Worm (Caenorhabditis elegans) whole organism, late embryonic: ENCODE data around the gene srd-28.
A peak's percentile ranks its signal among the peaks of the same experiment; 100 is the strongest.

Experiments used
- C08G9.2 ChIP-seq: sonication (generic microtip); optimal IDR thresholded peaks from 2 replicates; lab custom pipeline; 2016; ENCODE audit warnings: mild to moderate bottlenecking, missing genetic modification characterization, moderate library complexity, missing compliant biosample characterization
- K02D7.2 ChIP-seq: sonication (generic microtip); optimal IDR thresholded peaks from 2 replicates; lab custom pipeline; 2017; ENCODE audit warnings: mild to moderate bottlenecking, missing genetic modification characterization, missing compliant biosample characterization
- K09A11.1 ChIP-seq: sonication (generic microtip); optimal IDR thresholded peaks from 2 replicates; lab custom pipeline; 2017; ENCODE audit warnings: antibody characterized with exemption, mild to moderate bottlenecking, missing genetic modification characterization, missing compliant biosample characterization; ENCODE audit not compliant: insufficient read depth
- ahr-1 ChIP-seq: sonication (generic microtip); optimal IDR thresholded peaks from 2 replicates; lab custom pipeline; 2016; ENCODE audit warnings: missing genetic modification characterization, missing compliant biosample characterization
- ama-1 ChIP-seq: fragments of 150-350 bp; optimal IDR thresholded peaks from 2 replicates; lab custom pipeline; 2014
- ceh-14 ChIP-seq: sonication (generic microtip); optimal IDR thresholded peaks from 2 replicates; lab custom pipeline; 2016; ENCODE audit warnings: missing genotype, missing genetic modification characterization, missing compliant biosample characterization
- ceh-18 ChIP-seq: sonication (generic microtip); optimal IDR thresholded peaks from 2 replicates; lab custom pipeline; 2016; ENCODE audit warnings: missing genetic modification characterization, missing compliant biosample characterization
- ceh-2 ChIP-seq: sonication (generic microtip); optimal IDR thresholded peaks from 2 replicates; lab custom pipeline; 2016; ENCODE audit warnings: missing genotype, missing genetic modification characterization, missing compliant biosample characterization
- ceh-24 ChIP-seq: sonication (generic microtip); optimal IDR thresholded peaks from 2 replicates; lab custom pipeline; 2016; ENCODE audit warnings: mild to moderate bottlenecking, missing genetic modification characterization, missing compliant biosample characterization
- ceh-30 ChIP-seq: fragments of 150-350 bp; optimal IDR thresholded peaks from 2 replicates; lab custom pipeline; 2014; ENCODE audit warnings: missing biosample characterization, missing genetic modification characterization
- ceh-31 ChIP-seq: sonication (generic microtip); optimal IDR thresholded peaks from 2 replicates; lab custom pipeline; 2016; ENCODE audit warnings: missing genetic modification characterization, missing compliant biosample characterization
- ceh-45 ChIP-seq: fragments of 200-800 bp; sonication (Bioruptor generic); IDR thresholded peaks from 2 replicates; pipeline ENCODE4 v1.3.6; 2022; ENCODE audit warnings: missing genetic modification reagents, missing genetic modification characterization, missing compliant biosample characterization
- ceh-48 ChIP-seq: sonication (generic microtip); optimal IDR thresholded peaks from 2 replicates; lab custom pipeline; 2016; ENCODE audit warnings: missing genetic modification characterization, inconsistent platforms, missing compliant biosample characterization
- elt-2 ChIP-seq: sonication (generic microtip); optimal IDR thresholded peaks from 2 replicates; lab custom pipeline; 2016; ENCODE audit warnings: missing genetic modification reagents, missing genetic modification characterization, missing compliant biosample characterization
- eyg-1 ChIP-seq: sonication (generic microtip); optimal IDR thresholded peaks from 2 replicates; lab custom pipeline; 2016; ENCODE audit warnings: missing genotype, missing genetic modification characterization, missing compliant biosample characterization
- fkh-10 ChIP-seq: fragments of 150-350 bp; optimal IDR thresholded peaks from 2 replicates; lab custom pipeline; 2014; ENCODE audit warnings: missing biosample characterization, missing genetic modification reagents, missing genetic modification characterization
- fkh-6 ChIP-seq: sonication (generic microtip); optimal IDR thresholded peaks from 2 replicates; lab custom pipeline; 2016; ENCODE audit warnings: missing genetic modification characterization, missing compliant biosample characterization
- hlh-8 ChIP-seq: sonication (generic microtip); optimal IDR thresholded peaks from 2 replicates; lab custom pipeline; 2016; ENCODE audit warnings: missing genotype, missing genetic modification characterization, missing compliant biosample characterization
- lim-6 ChIP-seq: sonication (generic microtip); optimal IDR thresholded peaks from 2 replicates; lab custom pipeline; 2016; ENCODE audit warnings: missing genetic modification characterization, missing compliant biosample characterization
- lin-11 ChIP-seq: fragments of 200-800 bp; sonication (Bioruptor generic); optimal IDR thresholded peaks from 2 replicates; lab custom pipeline; 2018; ENCODE audit warnings: mild to moderate bottlenecking, missing genetic modification characterization, missing compliant biosample characterization
- madf-2 ChIP-seq: sonication (generic microtip); optimal IDR thresholded peaks from 2 replicates; lab custom pipeline; 2017; ENCODE audit warnings: missing genetic modification characterization, missing compliant biosample characterization
- nfya-1 ChIP-seq: sonication (generic microtip); optimal IDR thresholded peaks from 2 replicates; lab custom pipeline; 2017; ENCODE audit warnings: missing genetic modification characterization, mild to moderate bottlenecking, missing compliant biosample characterization, antibody characterized with exemption, moderate library complexity
- nhr-11 ChIP-seq: fragments of 150-350 bp; optimal IDR thresholded peaks from 2 replicates; lab custom pipeline; 2014; ENCODE audit warnings: missing biosample characterization, missing genetic modification characterization
- npax-4 ChIP-seq: sonication (generic microtip); optimal IDR thresholded peaks from 2 replicates; lab custom pipeline; 2016; ENCODE audit warnings: missing genetic modification characterization, missing compliant biosample characterization
- odd-2 ChIP-seq: sonication (generic microtip); optimal IDR thresholded peaks from 2 replicates; lab custom pipeline; 2017; ENCODE audit warnings: antibody characterized with exemption, mild to moderate bottlenecking, missing genetic modification characterization, missing compliant biosample characterization
- pag-3 ChIP-seq: sonication (generic microtip); optimal IDR thresholded peaks from 2 replicates; lab custom pipeline; 2016; ENCODE audit warnings: missing compliant biosample characterization, missing genetic modification characterization, borderline replicate concordance
- pat-9 ChIP-seq: fragments of 200-800 bp; sonication (Bioruptor generic); optimal IDR thresholded peaks from 2 replicates; lab custom pipeline; 2018; ENCODE audit warnings: mild to moderate bottlenecking, missing genetic modification characterization, moderate library complexity, missing compliant biosample characterization
- pax-1 ChIP-seq: fragments of 150-350 bp; optimal IDR thresholded peaks from 2 replicates; lab custom pipeline; 2014; ENCODE audit warnings: missing biosample characterization, missing genetic modification characterization
- pha-2 ChIP-seq: sonication (generic microtip); optimal IDR thresholded peaks from 2 replicates; lab custom pipeline; 2017; ENCODE audit warnings: mild to moderate bottlenecking, missing genetic modification characterization, missing compliant biosample characterization
- sdc-2 ChIP-seq: sonication (generic microtip); optimal IDR thresholded peaks from 2 replicates; lab custom pipeline; 2016; ENCODE audit warnings: missing genotype, missing genetic modification characterization, missing compliant biosample characterization
- sox-2 ChIP-seq: fragments of 200-800 bp; sonication (Bioruptor generic); IDR thresholded peaks from 2 replicates; pipeline ENCODE4 v1.3.6; 2022; ENCODE audit warnings: missing genetic modification reagents, missing genetic modification characterization, missing compliant biosample characterization
- syd-9 ChIP-seq: sonication (generic microtip); optimal IDR thresholded peaks from 2 replicates; lab custom pipeline; 2016; ENCODE audit warnings: mild to moderate bottlenecking, missing genetic modification characterization, moderate library complexity, missing compliant biosample characterization
- ttx-3 ChIP-seq: sonication (generic microtip); optimal IDR thresholded peaks from 2 replicates; lab custom pipeline; 2016; ENCODE audit warnings: missing genetic modification reagents, missing genetic modification characterization, missing compliant biosample characterization
- unc-3 ChIP-seq, 2 experiments: fragments of 200-800 bp in 1 of 2; sonication (Bioruptor generic) in 1 of 2; sonication (generic microtip) in 1 of 2; conservative IDR thresholded peaks in 1 of 2; optimal IDR thresholded peaks in 1 of 2; 2 replicates each; pipeline versions ENCODE4 v1.3.6 to Lab custom; 2016 to 2022; ENCODE audit warnings: missing compliant biosample characterization in 2 of 2, missing genetic modification characterization in 2 of 2, missing genetic modification reagents in 1 of 2
- unc-55 ChIP-seq: sonication (generic microtip); optimal IDR thresholded peaks from 2 replicates; lab custom pipeline; 2017; ENCODE audit warnings: missing biosample characterization, missing genetic modification reagents, missing genetic modification characterization
- zip-5 ChIP-seq: sonication (generic microtip); optimal IDR thresholded peaks from 2 replicates; lab custom pipeline; 2016; ENCODE audit warnings: missing genetic modification characterization, missing compliant biosample characterization
- ztf-16 ChIP-seq: sonication (generic microtip); optimal IDR thresholded peaks from 2 replicates; lab custom pipeline; 2017; ENCODE audit warnings: missing genetic modification characterization, missing compliant biosample characterization

Gene srd-28

ce11 chrV:15225650-15226049, 24.8 kb upstream of the srd-28 start, which contains the start of gene srw-14:
TSS of gene srw-14 (plus strand) at chrV:15225950.
- TF ChIP-seq ceh-31 (tag; lab: Kevin White, UChicago), result no peak
- no peak for TF ChIP-seq madf-2 (tag; lab: Kevin White, UChicago)
- no peak for TF ChIP-seq pat-9 (tag; lab: Kevin White, UChicago)

ce11 chrV:15226206-15226605, 24.2 kb upstream of the srd-28 start:
- TF ChIP-seq elt-2 (tag; lab: Kevin White, UChicago) (peak; percentile 95), unc-55 (no peak)
- TF ChIP-seq, all 69 proteins: peak for 1

- TF ChIP-seq ceh-31 (tag; lab: Kevin White, UChicago), result no peak
- no peak for TF ChIP-seq ceh-45 (GFP tag; lab: Robert Waterston, UW)
- no peak for TF ChIP-seq zip-5 (tag; lab: Kevin White, UChicago)
- no peak for TF ChIP-seq ztf-16
- TF ChIP-seq eyg-1 (tag; lab: Kevin White, UChicago), result no peak
- TF ChIP-seq ceh-2 (tag; lab: Kevin White, UChicago), result no peak
These were observed 20.2 kb upstream of the srd-28 start, which contains the start of gene srw-15 for ce11 chrV:15230243-15230642. TSS of gene srw-15 (plus strand) at chrV:15230543.

ce11 chrV:15232200-15232599, 18.2 kb upstream of the srd-28 start, which contains the start of gene srw-13:
TSS of gene srw-13 (plus strand) at chrV:15232500.
- TF ChIP-seq ceh-45 (GFP tag; lab: Robert Waterston, UW) (no peak), ahr-1 (tag; lab: Kevin White, UChicago) (no peak), fkh-10 (GFP tag; lab: Kevin White, UChicago) (no peak), unc-3 (GFP tag; conservative IDR thresholded peaks at IDR 0.05; lab: Robert Waterston, UW) (no peak), unc-3 (tag; optimal IDR thresholded peaks at IDR 0.05; lab: Kevin White, UChicago) (no peak), K09A11.1 (tag; lab: Kevin White, UChicago) (no peak), lim-6 (no peak), ceh-18 (tag; lab: Kevin White, UChicago) (no peak), ztf-16 (no peak), pha-2 (no peak), ceh-24 (tag; lab: Kevin White, UChicago) (no peak), pag-3 (tag; lab: Kevin White, UChicago) (no peak), ttx-3 (tag; lab: Kevin White, UChicago) (no peak), C08G9.2 (tag; lab: Kevin White, UChicago) (no peak), pat-9 (tag; lab: Kevin White, UChicago) (no peak), npax-4 (tag; lab: Kevin White, UChicago) (no peak)

ce11 chrV:15235661-15236060, 14.7 kb upstream of the srd-28 start, which contains the start of gene nhr-164:
TSS of gene nhr-164 (minus strand) at chrV:15235761.
- TF ChIP-seq pax-1 (tag; lab: Kevin White, UChicago), result no peak
- TF ChIP-seq nfya-1 (tag; lab: Kevin White, UChicago), result no peak
- TF ChIP-seq hlh-8 (tag; lab: Kevin White, UChicago), result no peak
- no peak for TF ChIP-seq nhr-11 (tag; lab: Kevin White, UChicago)
- no peak for TF ChIP-seq sdc-2 (tag; lab: Kevin White, UChicago)
- TF ChIP-seq odd-2 (tag; lab: Kevin White, UChicago), result no peak
- TF ChIP-seq sox-2 (GFP tag; lab: Robert Waterston, UW), result no peak
- TF ChIP-seq K02D7.2 (tag; lab: Kevin White, UChicago), result no peak
- no peak for TF ChIP-seq fkh-6
- TF ChIP-seq ceh-48 (tag; lab: Kevin White, UChicago), result no peak
- no peak for TF ChIP-seq lin-11 (tag; lab: Kevin White, UChicago)
- no peak for TF ChIP-seq ceh-30 (tag; lab: Kevin White, UChicago)
- TF ChIP-seq ama-1 (lab: Kevin White, UChicago), result no peak
- TF ChIP-seq ttx-3 (tag; lab: Kevin White, UChicago), result no peak
- no peak for TF ChIP-seq syd-9
- no peak for TF ChIP-seq ceh-14
- TF ChIP-seq, all 69 proteins: peak for 0
